Fruit fly (Drosophila melanogaster): ENCODE results near the gene CG6974.
A peak's percentile ranks its signal among the peaks of the same experiment; 100 is the strongest.

CG6974 gene

DNA sequence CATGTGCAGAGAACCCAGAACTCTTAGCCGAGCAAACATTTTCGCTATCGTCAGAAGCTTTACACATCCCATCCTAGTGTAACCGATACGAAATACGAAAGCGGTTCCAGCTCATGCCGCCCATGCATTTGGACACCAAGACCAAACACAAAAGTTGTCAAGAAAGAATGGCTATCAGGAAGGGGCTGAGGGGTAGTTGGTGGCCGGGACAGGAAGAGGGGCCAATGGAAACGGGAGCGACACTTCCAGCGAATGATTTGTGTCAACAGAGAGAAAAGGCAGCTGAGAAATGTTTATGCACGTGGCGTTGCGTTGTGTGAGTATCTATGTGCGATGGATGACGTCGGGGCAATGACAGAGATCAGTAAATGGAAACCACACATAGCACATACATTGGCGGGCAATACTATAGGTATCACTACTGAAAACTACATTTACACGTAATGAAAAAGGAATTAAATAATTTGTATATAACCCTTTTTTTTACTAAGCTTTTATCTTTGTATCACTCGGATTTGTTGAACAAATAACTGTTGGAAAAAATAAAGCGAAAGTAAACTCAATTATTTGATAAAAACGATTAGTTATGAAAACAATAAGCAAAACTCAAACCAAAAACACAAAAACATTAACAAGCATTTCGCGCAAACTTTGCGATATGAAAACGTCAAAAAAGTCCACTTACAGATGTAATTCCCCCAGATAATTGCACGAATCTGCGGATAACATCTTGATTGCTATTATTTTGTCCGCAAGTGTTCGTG, 35.6 kb upstream of the CG6974 start (continued):
- TF ChIP-seq CG9817 (tag; optimal IDR thresholded peaks at IDR 0.05) (no peak), CG42726 (GFP tag; IDR thresholded peaks at IDR 0.05; ENCODE audit: partially characterized antibody) (no peak), CG11504 (tag; optimal IDR thresholded peaks at IDR 0.05) (peak; percentile 76), Oli (tag; optimal IDR thresholded peaks at IDR 0.05) (peak; percentile 53), nom (GFP tag; optimal IDR thresholded peaks at IDR 0.05) (peak; percentile 20), Xrp1 (GFP tag; IDR thresholded peaks at IDR 0.05) (peak; percentile 42), Mrtf (GFP tag; IDR thresholded peaks at IDR 0.05) (no peak), toy (GFP tag; IDR thresholded peaks at IDR 0.05) (no peak), CG3163 (GFP tag; optimal IDR thresholded peaks at IDR 0.05) (no peak), CG13296 (GFP tag; optimal IDR thresholded peaks at IDR 0.05) (no peak), Bgb (GFP tag; IDR thresholded peaks at IDR 0.05; ENCODE audit: partially characterized antibody) (no peak), Deaf1 (tag; optimal IDR thresholded peaks at IDR 0.05) (no peak), CoRest (tag; optimal IDR thresholded peaks at IDR 0.05) (peak; percentile 50), cato (GFP tag; optimal IDR thresholded peaks at IDR 0.05; ENCODE audit: borderline replicate concordance) (no peak), CG11696 (GFP tag; IDR thresholded peaks at IDR 0.05) (no peak), CG4854 (GFP tag; optimal IDR thresholded peaks at IDR 0.05) (no peak), Meics (GFP tag; optimal IDR thresholded peaks at IDR 0.05) (peak; percentile 28), twi (tag; optimal IDR thresholded peaks at IDR 0.05) (no peak), gem (tag; optimal IDR thresholded peaks at IDR 0.05) (peak; percentile 67), CG1233 (GFP tag; optimal IDR thresholded peaks at IDR 0.05) (peak; percentile 55), Gug (GFP tag; IDR thresholded peaks at IDR 0.05) (no peak), CG13424 (tag; optimal IDR thresholded peaks at IDR 0.05) (peak; percentile 35), CG10979 (tag; optimal IDR thresholded peaks at IDR 0.05) (peak; percentile 70), Fer3 (tag; optimal IDR thresholded peaks at IDR 0.05) (no peak), sens-2 (GFP tag; IDR thresholded peaks at IDR 0.05) (no peak), CrebB (tag; optimal IDR thresholded peaks at IDR 0.05) (no peak), CG6689 (GFP tag; IDR thresholded peaks at IDR 0.05) (peak; percentile 40; the same call in 1 of the 2 replicates), Abd-B (GFP tag; optimal IDR thresholded peaks at IDR 0.05) (no peak), ERR (GFP tag; optimal IDR thresholded peaks at IDR 0.05) (no peak), aop (GFP tag; IDR thresholded peaks at IDR 0.05) (no peak), CG4820 (GFP tag; optimal IDR thresholded peaks at IDR 0.05) (no peak), CG3407 (GFP tag; optimal IDR thresholded peaks at IDR 0.05) (peak; percentile 6), hkb (optimal IDR thresholded peaks at IDR 0.05) (no peak), hkb (GFP tag; IDR thresholded peaks at IDR 0.05) (0 out of 2 replicates have a peak, but pooled peaks have one; percentile 14), Asciz (GFP tag; optimal IDR thresholded peaks at IDR 0.05) (peak; percentile 79), CG2199 (GFP tag; IDR thresholded peaks at IDR 0.05) (peak; percentile 50; the same call in 1 of the 3 replicates), yki (optimal IDR thresholded peaks at IDR 0.05) (no peak), grau (tag; optimal IDR thresholded peaks at IDR 0.05) (peak; percentile 30), ind (GFP tag; optimal IDR thresholded peaks at IDR 0.05) (peak; percentile 14), sim (GFP tag; IDR thresholded peaks at IDR 0.05) (0 out of 2 replicates have a peak, but pooled peaks have one; percentile 3), CG34224 (GFP tag; IDR thresholded peaks at IDR 0.05; ENCODE audit: partially characterized antibody) (no peak), exex (tag; optimal IDR thresholded peaks at IDR 0.05) (no peak), CG2889 (GFP tag; IDR thresholded peaks at IDR 0.05) (no peak), mam (GFP tag; optimal IDR thresholded peaks at IDR 0.05) (no peak), CG11398 (GFP tag; optimal IDR thresholded peaks at IDR 0.05) (no peak), CG34422 (GFP tag; IDR thresholded peaks at IDR 0.05) (no peak), bcd (GFP tag; optimal IDR thresholded peaks at IDR 0.05) (peak; percentile 43), Vsx1 (GFP tag; optimal IDR thresholded peaks at IDR 0.05) (no peak), H2.0 (GFP tag; IDR thresholded peaks at IDR 0.05) (no peak), CG8359 (GFP tag; optimal IDR thresholded peaks at IDR 0.05; ENCODE audit: borderline replicate concordance) (peak; percentile 16)

All from whole organism, embryonic.